Worm (Caenorhabditis elegans) whole organism, young adult: ENCODE data around the gene amt-2.
A peak's percentile ranks its signal among the peaks of the same experiment; 100 is the strongest.

Experiments used
- B0035.1 ChIP-seq: sonication (generic microtip); optimal IDR thresholded peaks from 2 replicates; lab custom pipeline; 2016; ENCODE audit warnings: missing genetic modification characterization, mild to moderate bottlenecking, missing compliant biosample characterization, missing genotype, missing genetic modification reagents
- F10E7.11 ChIP-seq: sonication (generic microtip); optimal IDR thresholded peaks from 2 replicates; lab custom pipeline; 2017; ENCODE audit warnings: mild to moderate bottlenecking, missing genetic modification characterization, moderate library complexity, missing compliant biosample characterization
- F23B12.7 ChIP-seq: sonication (generic microtip); optimal IDR thresholded peaks from 2 replicates; lab custom pipeline; 2017; ENCODE audit warnings: missing genetic modification characterization, mild to moderate bottlenecking, missing compliant biosample characterization, antibody characterized with exemption, moderate library complexity; ENCODE audit not compliant: insufficient read depth
- F49E8.2 ChIP-seq: sonication (generic microtip); optimal IDR thresholded peaks from 3 replicates; lab custom pipeline; 2017; ENCODE audit warnings: missing genetic modification characterization, mild to moderate bottlenecking, missing compliant biosample characterization, antibody characterized with exemption, moderate library complexity; ENCODE audit not compliant: insufficient read depth
- F52B5.7 ChIP-seq: sonication (generic microtip); optimal IDR thresholded peaks from 2 replicates; lab custom pipeline; 2016; ENCODE audit warnings: mild to moderate bottlenecking, missing genetic modification characterization, missing compliant biosample characterization
- F55B11.4 ChIP-seq: sonication (generic microtip); optimal IDR thresholded peaks from 2 replicates; lab custom pipeline; 2016; ENCODE audit warnings: missing compliant biosample characterization, missing genetic modification characterization, borderline replicate concordance; ENCODE audit not compliant: insufficient read depth
- F57C9.4 ChIP-seq: sonication (generic microtip); optimal IDR thresholded peaks from 2 replicates; lab custom pipeline; 2017; ENCODE audit warnings: mild to moderate bottlenecking, missing genetic modification characterization, missing compliant biosample characterization
- Y53G8AR.9 ChIP-seq: fragments of 200-800 bp; sonication (Bioruptor generic); conservative IDR thresholded peaks from 2 replicates; pipeline ENCODE4 v1.3.6; 2022; ENCODE audit warnings: missing genetic modification reagents, missing genetic modification characterization, missing compliant biosample characterization
- ccch-3 ChIP-seq: fragments of 200-800 bp; sonication (Bioruptor generic); optimal IDR thresholded peaks from 2 replicates; lab custom pipeline; 2018; ENCODE audit warnings: mild to moderate bottlenecking, missing genetic modification characterization, missing compliant biosample characterization
- cebp-1 ChIP-seq, 2 experiments: fragments of 200-800 bp in 1 of 2; sonication (Bioruptor generic) in 1 of 2; sonication (generic microtip) in 1 of 2; IDR thresholded peaks in 1 of 2; optimal IDR thresholded peaks in 1 of 2; 2 replicates each; pipeline versions ENCODE4 v1.3.6 to Lab custom; 2017 to 2022; ENCODE audit warnings: missing compliant biosample characterization in 2 of 2, missing genetic modification characterization in 2 of 2, mild to moderate bottlenecking in 1 of 2, missing genetic modification reagents in 1 of 2, moderate library complexity in 1 of 2
- cebp-2 ChIP-seq: fragments of 200-800 bp; sonication (Bioruptor generic); IDR thresholded peaks from 2 replicates; pipeline ENCODE4 v1.3.6; 2022; ENCODE audit warnings: missing genetic modification characterization, missing compliant biosample characterization
- ceh-58 ChIP-seq: fragments of 200-800 bp; sonication (Bioruptor generic); IDR thresholded peaks from 2 replicates; pipeline ENCODE4 v1.3.6; 2022; ENCODE audit warnings: missing genetic modification characterization, missing compliant biosample characterization
- chd-7 ChIP-seq: sonication (generic microtip); optimal IDR thresholded peaks from 2 replicates; lab custom pipeline; 2016; ENCODE audit warnings: mild to moderate bottlenecking, missing genetic modification characterization, moderate library complexity, missing compliant biosample characterization
- dpff-1 ChIP-seq: sonication (generic microtip); optimal IDR thresholded peaks from 2 replicates; lab custom pipeline; 2017; ENCODE audit warnings: mild to moderate bottlenecking, missing genetic modification characterization, missing compliant biosample characterization
- egl-18 ChIP-seq: fragments of 200-800 bp; sonication (Bioruptor generic); IDR thresholded peaks from 2 replicates; pipeline ENCODE4 v1.3.6; 2022; ENCODE audit warnings: missing genetic modification reagents, missing genetic modification characterization, missing compliant biosample characterization
- egrh-3 ChIP-seq: fragments of 200-800 bp; sonication (Bioruptor generic); IDR thresholded peaks from 2 replicates; pipeline ENCODE4 v1.3.6; 2022; ENCODE audit warnings: missing genetic modification reagents, missing genetic modification characterization, missing compliant biosample characterization
- ets-4 ChIP-seq: fragments of 200-800 bp; sonication (Bioruptor generic); optimal IDR thresholded peaks from 2 replicates; lab custom pipeline; 2018; ENCODE audit warnings: mild to moderate bottlenecking, missing genetic modification characterization, missing compliant biosample characterization
- him-1 ChIP-seq: sonication (generic microtip); optimal IDR thresholded peaks from 2 replicates; lab custom pipeline; 2016; ENCODE audit warnings: missing genotype, missing genetic modification reagents, missing genetic modification characterization, missing compliant biosample characterization
- hlh-26 ChIP-seq: fragments of 200-800 bp; sonication (Bioruptor generic); conservative IDR thresholded peaks from 2 replicates; pipeline ENCODE4 v1.3.6; 2022; ENCODE audit warnings: missing genetic modification reagents, missing genetic modification characterization, missing compliant biosample characterization
- hmg-1.2 ChIP-seq: fragments of 200-800 bp; sonication (Bioruptor generic); IDR thresholded peaks from 2 replicates; pipeline ENCODE4 v1.3.6; 2022; ENCODE audit warnings: missing genetic modification reagents, missing genetic modification characterization, missing compliant biosample characterization
- hrde-1 ChIP-seq: sonication (generic microtip); optimal IDR thresholded peaks from 2 replicates; lab custom pipeline; 2016; ENCODE audit warnings: missing genetic modification characterization, mild to moderate bottlenecking, missing compliant biosample characterization, moderate library complexity, missing genotype, missing genetic modification reagents, borderline replicate concordance
- lin-40 ChIP-seq: sonication (generic microtip); optimal IDR thresholded peaks from 2 replicates; lab custom pipeline; 2016; ENCODE audit warnings: missing genetic modification characterization, mild to moderate bottlenecking, missing compliant biosample characterization, missing genotype, missing genetic modification reagents
- madf-3 ChIP-seq: fragments of 200-800 bp; sonication (Bioruptor generic); IDR thresholded peaks from 2 replicates; pipeline ENCODE4 v1.3.6; 2022; ENCODE audit warnings: missing genetic modification reagents, missing genetic modification characterization, missing compliant biosample characterization
- madf-6 ChIP-seq: fragments of 200-800 bp; sonication (Bioruptor generic); IDR thresholded peaks from 2 replicates; pipeline ENCODE4 v1.3.6; 2022; ENCODE audit warnings: missing genetic modification reagents, missing genetic modification characterization, missing compliant biosample characterization
- mcd-1 ChIP-seq: fragments of 200-800 bp; sonication (Bioruptor generic); IDR thresholded peaks from 2 replicates; pipeline ENCODE4 v1.3.6; 2022; ENCODE audit warnings: missing genetic modification reagents, missing genetic modification characterization, missing compliant biosample characterization
- nfya-1 ChIP-seq: sonication (generic microtip); optimal IDR thresholded peaks from 2 replicates; lab custom pipeline; 2017; ENCODE audit warnings: antibody characterized with exemption, missing compliant biosample characterization, missing genetic modification characterization, borderline replicate concordance; ENCODE audit not compliant: insufficient read depth
- nfya-2 ChIP-seq: fragments of 200-800 bp; sonication (Bioruptor generic); IDR thresholded peaks from 2 replicates; pipeline ENCODE4 v1.3.6; 2022; ENCODE audit warnings: missing genetic modification reagents, missing genetic modification characterization, missing compliant biosample characterization
- nhr-179 ChIP-seq: sonication (generic microtip); optimal IDR thresholded peaks from 2 replicates; lab custom pipeline; 2016; ENCODE audit warnings: mild to moderate bottlenecking, missing genetic modification characterization, missing compliant biosample characterization
- nhr-80 ChIP-seq: sonication (generic microtip); optimal IDR thresholded peaks from 2 replicates; lab custom pipeline; 2016; ENCODE audit warnings: missing genetic modification characterization, missing compliant biosample characterization
- pha-4 ChIP-seq: fragments of 150-350 bp; sonication (generic microtip); optimal IDR thresholded peaks from 2 replicates; lab custom pipeline; 2014; ENCODE audit warnings: missing biosample characterization, missing genetic modification reagents, missing genetic modification characterization
- sea-2 ChIP-seq: fragments of 200-800 bp; sonication (Bioruptor generic); IDR thresholded peaks from 2 replicates; pipeline ENCODE4 v1.3.6; 2022; ENCODE audit warnings: missing genetic modification characterization, missing compliant biosample characterization
- tbx-9 ChIP-seq: sonication (generic microtip); optimal IDR thresholded peaks from 2 replicates; lab custom pipeline; 2016; ENCODE audit warnings: borderline replicate concordance, missing genetic modification characterization, inconsistent platforms, missing compliant biosample characterization
- tlf-1 ChIP-seq: fragments of 200-800 bp; sonication (Bioruptor generic); optimal IDR thresholded peaks from 2 replicates; lab custom pipeline; 2018; ENCODE audit warnings: mild to moderate bottlenecking, missing genetic modification characterization, missing compliant biosample characterization
- unc-62 ChIP-seq: fragments of 150-350 bp; optimal IDR thresholded peaks from 2 replicates; lab custom pipeline; 2014; ENCODE audit warnings: missing biosample characterization, missing genetic modification reagents, missing genetic modification characterization
- zfh-2 ChIP-seq: fragments of 200-800 bp; sonication (Bioruptor generic); conservative IDR thresholded peaks from 2 replicates; pipeline ENCODE4 v1.3.6; 2022; ENCODE audit warnings: missing genetic modification reagents, missing genetic modification characterization, missing compliant biosample characterization
- ztf-18 ChIP-seq: sonication (generic microtip); optimal IDR thresholded peaks from 2 replicates; lab custom pipeline; 2016; ENCODE audit warnings: missing genotype, mild to moderate bottlenecking, missing genetic modification characterization, missing compliant biosample characterization

amt-2 gene

ce11 chrIV:13030467-13031299 is 11.5 kb upstream of the amt-2 start:
- no peak for TF ChIP-seq B0035.1 (tag; lab: Kevin White, UChicago)
- no peak for TF ChIP-seq unc-62
- TF ChIP-seq tbx-9 (tag; lab: Kevin White, UChicago) = no peak
- TF ChIP-seq nfya-2 (GFP tag; lab: Robert Waterston, UW) = no peak
- no peak for TF ChIP-seq F55B11.4 (tag; lab: Kevin White, UChicago)
- TF ChIP-seq F10E7.11 (tag; lab: Kevin White, UChicago) = no peak
- no peak for TF ChIP-seq ets-4 (GFP tag; lab: Kevin White, UChicago)
- no peak for TF ChIP-seq hmg-1.2 (GFP tag; lab: Robert Waterston, UW)
- TF ChIP-seq hlh-26 (GFP tag; lab: Robert Waterston, UW) = no peak
- no peak for TF ChIP-seq him-1 (tag; lab: Kevin White, UChicago)
- no peak for TF ChIP-seq tlf-1
- no peak for TF ChIP-seq lin-40 (tag; lab: Kevin White, UChicago)
- TF ChIP-seq madf-6 (GFP tag; lab: Robert Waterston, UW) = 0 out of 2 replicates have a peak, but pooled peaks have one; percentile 9
- peak; percentile 38; the same call in 1 of the 2 replicates for TF ChIP-seq zfh-2 (GFP tag; lab: Robert Waterston, UW)
- TF ChIP-seq ccch-3 (GFP tag; lab: Kevin White, UChicago) = no peak
- TF ChIP-seq chd-7 (tag; lab: Kevin White, UChicago) = no peak
- no peak for TF ChIP-seq hrde-1
- TF ChIP-seq egrh-3 (GFP tag; lab: Robert Waterston, UW) = no peak
- peak; percentile 2 for TF ChIP-seq ztf-18 (tag; lab: Kevin White, UChicago)
- 0 out of 2 replicates have a peak, but pooled peaks have one; percentile 20 for TF ChIP-seq Y53G8AR.9 (GFP tag; lab: Robert Waterston, UW)
- TF ChIP-seq sea-2 (GFP tag; lab: Robert Waterston, UW) = no peak
- TF ChIP-seq nfya-1 = no peak
- TF ChIP-seq pha-4 (tag; lab: Kevin White, UChicago) = no peak
- no peak for TF ChIP-seq dpff-1
- TF ChIP-seq, all 124 proteins: peak for 4

- TF ChIP-seq nhr-80 (peak; percentile 29), cebp-1 (GFP tag; IDR thresholded peaks at IDR 0.05; lab: Robert Waterston, UW) (no peak), cebp-1 (tag; optimal IDR thresholded peaks at IDR 0.05; lab: Kevin White, UChicago) (peak; percentile 4), nhr-179 (tag; lab: Kevin White, UChicago) (no peak), ceh-58 (GFP tag; lab: Robert Waterston, UW) (no peak)
These were observed 10.0 kb upstream of the amt-2 start for ce11 chrIV:13032153-13032552.

ce11 chrIV:13033516-13033915 is 8.7 kb upstream of the amt-2 start:
- TF ChIP-seq ets-4 (GFP tag; lab: Kevin White, UChicago) (no peak), F52B5.7 (tag; lab: Kevin White, UChicago) (peak; percentile 25), dpff-1 (no peak), madf-3 (GFP tag; lab: Robert Waterston, UW) (0 out of 2 replicates have a peak, but pooled peaks have one; percentile 30), egl-18 (GFP tag; lab: Robert Waterston, UW) (0 out of 2 replicates have a peak, but pooled peaks have one; percentile 47), F57C9.4 (no peak), F49E8.2 (no peak), F23B12.7 (tag; lab: Kevin White, UChicago) (no peak), cebp-2 (GFP tag; lab: Robert Waterston, UW) (0 out of 2 replicates have a peak, but pooled peaks have one; percentile 86), zfh-2 (GFP tag; lab: Robert Waterston, UW) (peak; percentile 65), mcd-1 (GFP tag; lab: Robert Waterston, UW) (no peak)
